Worm (Caenorhabditis elegans): ENCODE results near the gene C34E11.2.

DNA sequence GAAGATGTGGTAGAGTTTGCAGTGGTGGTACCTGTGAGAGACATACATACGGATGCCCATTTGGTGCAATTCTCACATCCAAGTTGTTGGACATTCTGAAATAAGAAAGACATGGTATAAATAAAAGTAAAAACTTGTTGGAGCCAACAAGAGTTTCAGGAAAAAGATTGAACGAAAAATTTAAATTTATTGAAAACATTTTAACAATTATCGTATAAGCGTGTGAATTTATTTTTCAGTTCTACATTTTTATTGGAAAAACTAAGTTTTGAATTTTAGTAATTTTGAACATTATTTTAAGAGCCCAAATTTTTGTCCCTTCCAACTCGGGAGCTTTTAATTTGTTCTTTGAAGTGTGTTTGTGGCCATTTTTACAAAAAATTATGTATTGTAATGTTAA, 40.4 kb upstream of the C34E11.2 start, which contains the start of gene F54F7.8:
- TF ChIP-seq flt-1 (GFP tag; IDR thresholded peaks at IDR 0.05) (no peak), tab-1 (GFP tag; IDR thresholded peaks at IDR 0.05) (no peak), ref-1 (GFP tag; conservative IDR thresholded peaks at IDR 0.05) (no peak), klf-2 (GFP tag; conservative IDR thresholded peaks at IDR 0.05) (no peak)
